Worm (Caenorhabditis elegans) whole organism, late embryonic: ENCODE data around the gene bnc-1.

Experiments
- C38D4.7 ChIP-seq: fragments of 200-800 bp; sonication (Bioruptor generic); optimal IDR thresholded peaks from 2 replicates; lab custom pipeline; 2018; ENCODE audit warnings: mild to moderate bottlenecking, missing genetic modification characterization, moderate library complexity, missing compliant biosample characterization
- Y22D7AL.16 ChIP-seq: sonication (generic microtip); optimal IDR thresholded peaks from 2 replicates; lab custom pipeline; 2016; ENCODE audit warnings: missing genetic modification characterization, missing compliant biosample characterization
- ceh-2 ChIP-seq: sonication (generic microtip); optimal IDR thresholded peaks from 2 replicates; lab custom pipeline; 2016; ENCODE audit warnings: missing genotype, missing genetic modification characterization, missing compliant biosample characterization
- ceh-9 ChIP-seq: sonication (generic microtip); optimal IDR thresholded peaks from 2 replicates; lab custom pipeline; 2016; ENCODE audit warnings: mild to moderate bottlenecking, missing genetic modification characterization, inconsistent platforms, missing compliant biosample characterization
- fkh-10 ChIP-seq: fragments of 150-350 bp; optimal IDR thresholded peaks from 2 replicates; lab custom pipeline; 2014; ENCODE audit warnings: missing biosample characterization, missing genetic modification reagents, missing genetic modification characterization
- hlh-6 ChIP-seq: sonication (generic microtip); optimal IDR thresholded peaks from 2 replicates; lab custom pipeline; 2016; ENCODE audit warnings: missing genotype, missing genetic modification characterization, missing compliant biosample characterization
- pax-1 ChIP-seq: fragments of 150-350 bp; optimal IDR thresholded peaks from 2 replicates; lab custom pipeline; 2014; ENCODE audit warnings: missing biosample characterization, missing genetic modification characterization
- pha-4 ChIP-seq: fragments of 150-350 bp; optimal IDR thresholded peaks from 2 replicates; lab custom pipeline; 2018; ENCODE audit warnings: missing biosample characterization, missing genetic modification reagents, missing genetic modification characterization

ce11 chrV:12298184-12298583 is 21.3 kb upstream of the bnc-1 start:
- no peak for TF ChIP-seq ceh-2
- no peak for TF ChIP-seq pha-4
- TF ChIP-seq ceh-9 (tag; lab: Kevin White, UChicago) = no peak
- no peak for TF ChIP-seq Y22D7AL.16 (tag; lab: Kevin White, UChicago)
- TF ChIP-seq pax-1 (tag; lab: Kevin White, UChicago) = no peak
- TF ChIP-seq hlh-6 = no peak
- no peak for TF ChIP-seq fkh-10 (GFP tag; lab: Kevin White, UChicago)
- no peak for TF ChIP-seq C38D4.7 (GFP tag; lab: Kevin White, UChicago)
